Worm (Caenorhabditis elegans) whole organism, early embryonic: ENCODE data around the gene F46B6.4.

ENCODE experiments used
- B0310.2 ChIP-seq: sonication (generic microtip); optimal IDR thresholded peaks from 2 replicates; lab custom pipeline; 2016; ENCODE audit warnings: mild to moderate bottlenecking, missing genetic modification characterization, missing compliant biosample characterization
- F13C5.2 ChIP-seq: sonication (generic microtip); optimal IDR thresholded peaks from 2 replicates; lab custom pipeline; 2017; ENCODE audit warnings: mild to moderate bottlenecking, missing genetic modification characterization, inconsistent platforms, missing compliant biosample characterization
- aly-1 ChIP-seq: sonication (generic microtip); optimal IDR thresholded peaks from 2 replicates; lab custom pipeline; 2016; ENCODE audit warnings: missing genetic modification characterization, missing compliant biosample characterization
- ama-1 ChIP-seq: fragments of 150-350 bp; optimal IDR thresholded peaks from 2 replicates; lab custom pipeline; 2014
- ceh-13 ChIP-seq: fragments of 200-800 bp; sonication (Bioruptor generic); optimal IDR thresholded peaks from 2 replicates; lab custom pipeline; 2018; ENCODE audit warnings: mild to moderate bottlenecking, missing genetic modification characterization, missing compliant biosample characterization
- ceh-36 ChIP-seq: sonication (generic microtip); optimal IDR thresholded peaks from 2 replicates; lab custom pipeline; 2016; ENCODE audit warnings: missing genetic modification characterization, inconsistent platforms, missing compliant biosample characterization
- ets-7 ChIP-seq: sonication (generic microtip); optimal IDR thresholded peaks from 2 replicates; lab custom pipeline; 2016; ENCODE audit warnings: missing genotype, missing genetic modification characterization, missing compliant biosample characterization
- flt-1 ChIP-seq: fragments of 200-800 bp; sonication (Bioruptor generic); IDR thresholded peaks from 2 replicates; pipeline ENCODE4 v1.3.6; 2022; ENCODE audit warnings: missing genetic modification characterization, missing compliant biosample characterization
- hmbx-1 ChIP-seq: sonication (generic microtip); optimal IDR thresholded peaks from 2 replicates; lab custom pipeline; 2016; ENCODE audit warnings: mild to moderate bottlenecking, missing genetic modification characterization, missing compliant biosample characterization
- hmg-4 ChIP-seq: fragments of 200-800 bp; sonication (Bioruptor generic); optimal IDR thresholded peaks from 2 replicates; lab custom pipeline; 2018; ENCODE audit warnings: mild to moderate bottlenecking, missing genetic modification characterization, missing compliant biosample characterization
- hnd-1 ChIP-seq: sonication (generic microtip); optimal IDR thresholded peaks from 2 replicates; lab custom pipeline; 2016; ENCODE audit warnings: missing genetic modification characterization, missing compliant biosample characterization
- pes-1 ChIP-seq: fragments of 200-800 bp; sonication (Bioruptor generic); IDR thresholded peaks from 2 replicates; pipeline ENCODE4 v1.3.6; 2022; ENCODE audit warnings: missing genetic modification reagents, missing genetic modification characterization, missing compliant biosample characterization
- scrt-1 ChIP-seq: fragments of 200-800 bp; sonication (Bioruptor generic); IDR thresholded peaks from 2 replicates; pipeline ENCODE4 v1.3.6; 2022; ENCODE audit warnings: missing genetic modification characterization, missing compliant biosample characterization
- sea-1 ChIP-seq: fragments of 200-800 bp; sonication (Bioruptor generic); conservative IDR thresholded peaks from 2 replicates; pipeline ENCODE4 v1.3.6; 2022; ENCODE audit warnings: missing genetic modification characterization, missing compliant biosample characterization
- tbx-11 ChIP-seq: fragments of 200-800 bp; sonication (Bioruptor generic); IDR thresholded peaks from 2 replicates; pipeline ENCODE4 v1.3.6; 2022; ENCODE audit warnings: missing genetic modification characterization, missing compliant biosample characterization
- tbx-37 ChIP-seq: fragments of 200-800 bp; sonication (Bioruptor generic); conservative IDR thresholded peaks from 2 replicates; pipeline ENCODE4 v1.3.6; 2022; ENCODE audit warnings: missing genetic modification reagents, missing genetic modification characterization, missing compliant biosample characterization
- tra-4 ChIP-seq: sonication (generic microtip); optimal IDR thresholded peaks from 2 replicates; lab custom pipeline; 2017; ENCODE audit warnings: missing genetic modification characterization, missing compliant biosample characterization

F46B6.4 gene

DNA sequence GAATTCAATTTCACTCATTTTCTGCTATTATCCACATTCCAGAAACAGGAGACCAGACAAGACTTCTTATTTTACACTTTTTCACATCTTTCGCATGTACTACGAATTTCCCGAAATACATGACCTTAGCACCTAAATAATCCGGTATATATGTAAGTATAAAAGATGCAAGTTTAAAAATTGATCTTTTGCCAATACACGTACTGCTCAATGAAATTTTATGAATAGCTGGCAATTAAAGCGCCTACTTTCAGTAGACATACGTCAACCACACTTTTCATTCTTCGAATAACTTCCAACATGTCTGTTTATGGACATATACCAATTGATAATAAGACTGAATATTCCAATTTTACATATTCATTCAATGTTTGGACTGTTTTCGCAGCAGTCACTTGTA is 23.9 kb upstream of the F46B6.4 start, which contains the start of gene sru-39:
Gene sru-39 (plus strand): TSS at position 301 of the 400 bp plus-strand sequence.
- no peak for TF ChIP-seq hmg-4 (GFP tag; lab: Kevin White, UChicago)
- no peak for TF ChIP-seq ceh-36
- TF ChIP-seq ets-7: no peak
- no peak for TF ChIP-seq sea-1 (GFP tag; lab: Robert Waterston, UW)
- no peak for TF ChIP-seq ceh-13
- TF ChIP-seq pes-1: no peak
- no peak for TF ChIP-seq tbx-11 (GFP tag; lab: Robert Waterston, UW)
- no peak for TF ChIP-seq ama-1 (lab: Kevin White, UChicago)
- TF ChIP-seq aly-1 (tag; lab: Kevin White, UChicago): no peak
- no peak for TF ChIP-seq B0310.2 (tag; lab: Kevin White, UChicago)
- no peak for TF ChIP-seq tbx-37
- TF ChIP-seq scrt-1: no peak
- TF ChIP-seq hnd-1 (tag; lab: Kevin White, UChicago): no peak
- TF ChIP-seq hmbx-1 (tag; lab: Kevin White, UChicago): no peak
- no peak for TF ChIP-seq tra-4
- TF ChIP-seq flt-1 (GFP tag; lab: Robert Waterston, UW): no peak

DNA sequence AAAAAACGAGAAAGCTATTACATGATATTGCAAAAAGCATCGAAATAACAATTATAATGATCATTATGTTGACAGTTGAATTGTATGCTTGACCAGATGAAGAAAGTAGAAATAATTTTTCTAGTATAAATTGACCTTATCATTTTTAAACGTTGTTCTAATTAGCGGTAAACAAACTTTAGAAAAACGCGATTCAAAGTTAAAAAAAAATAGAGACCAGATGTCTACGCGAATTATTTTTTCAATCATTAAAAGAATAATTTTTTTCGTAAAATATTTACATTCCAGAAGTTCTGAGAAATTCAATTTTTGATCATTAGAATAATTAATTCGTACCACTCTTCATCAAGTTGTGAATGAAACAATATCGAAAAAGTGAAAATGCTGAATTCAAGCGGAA is 22.6 kb upstream of the F46B6.4 start, which contains the start of gene F46B6.10:
Gene F46B6.10 (minus strand): TSS at position 101 of the 400 bp plus-strand sequence.
- TF ChIP-seq hmbx-1 (tag; lab: Kevin White, UChicago) (no peak), ceh-36 (no peak), F13C5.2 (tag; lab: Kevin White, UChicago) (no peak), hmg-4 (GFP tag; lab: Kevin White, UChicago) (no peak), sea-1 (GFP tag; lab: Robert Waterston, UW) (no peak), B0310.2 (tag; lab: Kevin White, UChicago) (no peak), ets-7 (no peak), hnd-1 (tag; lab: Kevin White, UChicago) (no peak), ama-1 (lab: Kevin White, UChicago) (no peak), scrt-1 (no peak), tbx-11 (GFP tag; lab: Robert Waterston, UW) (no peak), flt-1 (GFP tag; lab: Robert Waterston, UW) (no peak), tra-4 (no peak), ceh-13 (no peak)

DNA sequence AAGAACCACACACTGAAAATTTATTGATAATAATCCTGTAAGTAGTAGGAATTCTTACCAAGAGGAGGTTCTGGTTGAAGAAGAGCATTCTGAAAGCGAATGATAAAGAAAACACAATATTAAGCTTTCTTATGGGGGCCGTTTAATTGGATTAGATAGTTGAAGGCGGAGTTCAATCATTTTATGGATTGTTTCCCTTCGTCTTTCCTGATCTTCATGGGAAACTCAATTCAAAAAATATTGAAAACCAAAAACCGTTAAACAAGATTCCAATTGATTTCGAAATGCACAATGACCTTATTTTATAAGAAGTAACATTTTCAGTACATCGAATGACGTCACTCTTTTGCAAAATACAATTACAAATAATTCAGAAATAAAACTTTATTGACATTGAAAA is 19.8 kb upstream of the F46B6.4 start, which contains the start of gene F46B6.13:
Gene F46B6.13 (minus strand): TSS at position 101 of the 400 bp plus-strand sequence.
- TF ChIP-seq F13C5.2 (tag; lab: Kevin White, UChicago) (no peak), pes-1 (no peak), sea-1 (GFP tag; lab: Robert Waterston, UW) (no peak), hmg-4 (GFP tag; lab: Kevin White, UChicago) (no peak), ceh-36 (no peak), B0310.2 (tag; lab: Kevin White, UChicago) (no peak), ceh-13 (no peak), hnd-1 (tag; lab: Kevin White, UChicago) (no peak), tbx-37 (no peak), ets-7 (no peak), scrt-1 (no peak), tbx-11 (GFP tag; lab: Robert Waterston, UW) (no peak), aly-1 (tag; lab: Kevin White, UChicago) (no peak), ama-1 (lab: Kevin White, UChicago) (no peak), tra-4 (no peak)

- no peak for TF ChIP-seq aly-1 (tag; lab: Kevin White, UChicago)
- no peak for TF ChIP-seq ceh-36
- TF ChIP-seq ceh-13: no peak
- TF ChIP-seq sea-1 (GFP tag; lab: Robert Waterston, UW): no peak
- TF ChIP-seq ama-1 (lab: Kevin White, UChicago): no peak
- no peak for TF ChIP-seq tbx-37
- no peak for TF ChIP-seq scrt-1
- TF ChIP-seq hmbx-1 (tag; lab: Kevin White, UChicago): no peak
- TF ChIP-seq tbx-11 (GFP tag; lab: Robert Waterston, UW): no peak
- TF ChIP-seq hmg-4 (GFP tag; lab: Kevin White, UChicago): no peak
- no peak for TF ChIP-seq pes-1
- no peak for TF ChIP-seq hnd-1 (tag; lab: Kevin White, UChicago)
- TF ChIP-seq tra-4: no peak
Measured at ce11 chrV:9798212-9798611, 18.9 kb upstream of the F46B6.4 start.

DNA sequence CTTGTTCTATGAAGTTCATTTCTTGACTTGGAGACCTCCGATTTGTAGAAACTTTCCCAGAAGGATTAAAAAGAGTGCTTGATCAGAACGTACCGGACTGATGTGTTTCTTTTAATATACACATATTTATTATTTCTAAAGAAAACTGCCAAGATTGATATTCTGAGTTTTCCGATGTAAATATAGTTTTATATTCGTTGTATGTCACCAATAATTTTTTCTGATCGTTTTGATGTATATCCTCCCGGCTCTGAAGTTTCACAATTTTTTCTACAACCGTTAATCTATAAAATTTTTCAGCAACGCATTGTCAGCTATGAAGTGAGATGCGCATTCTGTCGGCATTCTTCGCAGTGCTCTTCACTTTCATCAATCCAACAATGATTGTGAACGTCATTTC is 17.2 kb upstream of the F46B6.4 start, which contains the start of gene F46B6.9:
Gene F46B6.9 (plus strand): TSS at position 301 of the 400 bp plus-strand sequence.
- TF ChIP-seq ama-1 (lab: Kevin White, UChicago) (no peak), B0310.2 (tag; lab: Kevin White, UChicago) (no peak), tbx-37 (no peak), flt-1 (GFP tag; lab: Robert Waterston, UW) (no peak), ceh-36 (no peak), hmg-4 (GFP tag; lab: Kevin White, UChicago) (no peak), ceh-13 (no peak), pes-1 (no peak), aly-1 (tag; lab: Kevin White, UChicago) (no peak), hnd-1 (tag; lab: Kevin White, UChicago) (no peak), tbx-11 (GFP tag; lab: Robert Waterston, UW) (no peak), hmbx-1 (tag; lab: Kevin White, UChicago) (no peak), tra-4 (no peak), scrt-1 (no peak), F13C5.2 (tag; lab: Kevin White, UChicago) (no peak), ets-7 (no peak), sea-1 (GFP tag; lab: Robert Waterston, UW) (no peak)

ce11 chrV:9796002-9796401 is 16.7 kb upstream of the F46B6.4 start:
- TF ChIP-seq hnd-1 (tag; lab: Kevin White, UChicago) (no peak), aly-1 (tag; lab: Kevin White, UChicago) (no peak), tbx-37 (no peak), ceh-36 (no peak), ceh-13 (no peak), F13C5.2 (tag; lab: Kevin White, UChicago) (no peak), B0310.2 (tag; lab: Kevin White, UChicago) (no peak), flt-1 (GFP tag; lab: Robert Waterston, UW) (no peak), hmbx-1 (tag; lab: Kevin White, UChicago) (no peak), tra-4 (no peak), pes-1 (no peak), tbx-11 (GFP tag; lab: Robert Waterston, UW) (no peak), hmg-4 (GFP tag; lab: Kevin White, UChicago) (no peak), scrt-1 (no peak), sea-1 (GFP tag; lab: Robert Waterston, UW) (no peak), ama-1 (lab: Kevin White, UChicago) (no peak), ets-7 (no peak)

ce11 chrV:9794997-9795396 is 15.7 kb upstream of the F46B6.4 start:
- TF ChIP-seq tbx-37 (no peak), hmg-4 (GFP tag; lab: Kevin White, UChicago) (no peak), hmbx-1 (tag; lab: Kevin White, UChicago) (no peak), ets-7 (no peak), flt-1 (GFP tag; lab: Robert Waterston, UW) (no peak), tra-4 (no peak), ceh-13 (no peak), scrt-1 (no peak), ama-1 (lab: Kevin White, UChicago) (no peak), hnd-1 (tag; lab: Kevin White, UChicago) (no peak), pes-1 (no peak), ceh-36 (no peak)
